Worm (Caenorhabditis elegans): ENCODE data around the gene nlp-80.

The nlp-80 gene

ce11 chrV:11063115-11063514 is 2.3 kb downstream of the nlp-80 start, which contains the start of gene T04C12.9:
Gene T04C12.9, minus strand, starts transcription at chrV:11063215.
- TF ChIP-seq unc-62 (GFP tag; optimal IDR thresholded peaks at IDR 0.05) (no peak), dsc-1 (tag; optimal IDR thresholded peaks at IDR 0.05) (no peak), egl-27 (tag; optimal IDR thresholded peaks at IDR 0.05) (no peak), xbp-1 (tag; optimal IDR thresholded peaks at IDR 0.05) (no peak), nhr-19 (GFP tag; conservative IDR thresholded peaks at IDR 0.05) (no peak), sptf-1 (tag; optimal IDR thresholded peaks at IDR 0.05) (no peak), C04F5.9 (tag; optimal IDR thresholded peaks at IDR 0.05) (no peak), sox-4 (tag; optimal IDR thresholded peaks at IDR 0.05) (no peak), nhr-20 (tag; optimal IDR thresholded peaks at IDR 0.05) (no peak)

- no peak for TF ChIP-seq unc-62 (GFP tag; optimal IDR thresholded peaks at IDR 0.05)
- peak; percentile 40 for TF ChIP-seq snu-23 (GFP tag; optimal IDR thresholded peaks at IDR 0.05)
- TF ChIP-seq nhr-71 (tag; optimal IDR thresholded peaks at IDR 0.05), result peak; percentile 12
- peak; percentile 23 for TF ChIP-seq mep-1 (tag; optimal IDR thresholded peaks at IDR 0.05)
- peak; percentile 62 for TF ChIP-seq lin-14 (GFP tag; optimal IDR thresholded peaks at IDR 0.05)
- TF ChIP-seq efl-3 (GFP tag; optimal IDR thresholded peaks at IDR 0.05), result no peak
- no peak for TF ChIP-seq elt-3 (tag; optimal IDR thresholded peaks at IDR 0.05)
- peak in 1 of 2 experiments; percentile 15 for TF ChIP-seq lin-35 (GFP tag; optimal IDR thresholded peaks at IDR 0.05)
- peak; percentile 36 for TF ChIP-seq nhr-20 (tag; optimal IDR thresholded peaks at IDR 0.05)
- peak; percentile 90 for TF ChIP-seq blmp-1 (tag; optimal IDR thresholded peaks at IDR 0.05)
- TF ChIP-seq nhr-85 (tag), result peak; percentile 70
- TF ChIP-seq grh-1 (GFP tag; IDR thresholded peaks at IDR 0.05), result no peak
- no peak for TF ChIP-seq tbx-2 (tag; optimal IDR thresholded peaks at IDR 0.05)
Measured at ce11 chrV:11061887-11062286, 3.5 kb downstream of the nlp-80 start.

- TF ChIP-seq efl-1 (optimal IDR thresholded peaks at IDR 0.05) (no peak), efl-1 (GFP tag; optimal IDR thresholded peaks at IDR 0.05 in 1 of 2) (peak in 1 of 2 experiments; percentile 64), tlp-1 (tag; optimal IDR thresholded peaks at IDR 0.05) (no peak), lsy-2 (tag; optimal IDR thresholded peaks at IDR 0.05) (peak in 1 of 2 experiments; percentile 30), ceh-88 (GFP tag; IDR thresholded peaks at IDR 0.05) (no peak), hpl-2 (GFP tag; optimal IDR thresholded peaks at IDR 0.05) (no peak), skn-1 (tag; optimal IDR thresholded peaks at IDR 0.05) (peak; percentile 10), blmp-1 (tag; optimal IDR thresholded peaks at IDR 0.05) (peak; percentile 99), dsc-1 (tag; optimal IDR thresholded peaks at IDR 0.05) (no peak), nhr-85 (tag) (peak; percentile 85), mep-1 (tag; optimal IDR thresholded peaks at IDR 0.05) (peak; percentile 77), lin-35 (GFP tag; optimal IDR thresholded peaks at IDR 0.05) (peak in 1 of 2 experiments; percentile 19), nhr-71 (tag; optimal IDR thresholded peaks at IDR 0.05) (peak; percentile 32), lin-14 (GFP tag; optimal IDR thresholded peaks at IDR 0.05) (peak; percentile 72), egl-27 (tag; optimal IDR thresholded peaks at IDR 0.05) (no peak), elt-3 (tag; optimal IDR thresholded peaks at IDR 0.05) (peak in 1 of 6 experiments; percentile 32), snu-23 (GFP tag; optimal IDR thresholded peaks at IDR 0.05) (peak; percentile 65), C16A3.4 (tag; optimal IDR thresholded peaks at IDR 0.05) (peak; percentile 8), nhr-20 (tag; optimal IDR thresholded peaks at IDR 0.05) (peak; percentile 66), lin-39 (tag; optimal IDR thresholded peaks at IDR 0.05) (no peak), mdl-1 (tag; optimal IDR thresholded peaks at IDR 0.05) (peak in 1 of 2 experiments; percentile 43)
Measured at ce11 chrV:11060239-11060984, 5.0 kb downstream of the nlp-80 start, which contains the start of gene T04C12.11. Gene T04C12.11, minus strand, starts transcription at chrV:11060289.

- TF ChIP-seq nhr-85 (tag) (peak; percentile 13), nhr-90 (tag; optimal IDR thresholded peaks at IDR 0.05; ENCODE audit: poor library complexity) (peak; percentile 13), elt-2 (tag; optimal IDR thresholded peaks at IDR 0.05) (peak; percentile 4), nhr-19 (GFP tag; conservative IDR thresholded peaks at IDR 0.05) (0 out of 2 replicates have a peak, but pooled peaks have one; percentile 13), nhr-71 (tag; optimal IDR thresholded peaks at IDR 0.05) (peak; percentile 19), vab-15 (tag; optimal IDR thresholded peaks at IDR 0.05) (no peak), hlh-4 (tag; optimal IDR thresholded peaks at IDR 0.05) (no peak), irx-1 (tag; optimal IDR thresholded peaks at IDR 0.05) (no peak), sptf-1 (tag; optimal IDR thresholded peaks at IDR 0.05) (no peak), ama-1 (optimal IDR thresholded peaks at IDR 0.05) (peak; percentile 61), nhr-237 (tag; optimal IDR thresholded peaks at IDR 0.05) (no peak), zag-1 (tag; optimal IDR thresholded peaks at IDR 0.05) (no peak)
Measured at ce11 chrV:11059180-11059579, 6.2 kb downstream of the nlp-80 start, which contains the start of gene T04C12.1. Gene T04C12.1, minus strand, starts transcription at chrV:11059269.

Data from whole organism, L1 larva.